Fruit fly (Drosophila melanogaster) whole organism, prepupa: ENCODE results near the gene CG4768.

Experiments
- Blimp-1 ChIP-seq: fragments of 200-800 bp; sonication (Bioruptor generic); optimal IDR thresholded peaks from 3 replicates; lab custom pipeline; 2017; ENCODE audit warnings: missing biosample characterization, missing genetic modification characterization, mild to moderate bottlenecking, moderate library complexity, missing genetic modification reagents
- CG10631 ChIP-seq: fragments of 200-800 bp; sonication (Bioruptor generic); optimal IDR thresholded peaks from 2 replicates; lab custom pipeline; 2016; ENCODE audit warnings: missing biosample characterization, missing genetic modification characterization
- CG10669 ChIP-seq: fragments of 200-800 bp; sonication (Bioruptor generic); optimal IDR thresholded peaks from 3 replicates; lab custom pipeline; 2018; ENCODE audit warnings: missing biosample characterization, mild to moderate bottlenecking, missing genetic modification characterization, moderate library complexity
- CG11294 ChIP-seq: fragments of 200-800 bp; sonication (Bioruptor generic); IDR thresholded peaks from 2 replicates; pipeline ENCODE4 v1.3.6; 2022; ENCODE audit warnings: missing biosample characterization, missing genetic modification characterization
- CG11762 ChIP-seq: fragments of 200-800 bp; sonication (Bioruptor generic); optimal IDR thresholded peaks from 3 replicates; lab custom pipeline; 2016; ENCODE audit warnings: missing biosample characterization, missing genetic modification characterization; ENCODE audit not compliant: insufficient read depth
- CG11902 ChIP-seq: fragments of 200-800 bp; sonication (Bioruptor generic); optimal IDR thresholded peaks from 3 replicates; lab custom pipeline; 2016; ENCODE audit warnings: missing biosample characterization, missing genetic modification characterization
- CG1621 ChIP-seq: fragments of 200-800 bp; sonication (Bioruptor generic); optimal IDR thresholded peaks from 3 replicates; lab custom pipeline; 2018; ENCODE audit warnings: missing biosample characterization, mild to moderate bottlenecking, missing genetic modification characterization
- CG3032 ChIP-seq: fragments of 200-800 bp; optimal IDR thresholded peaks from 2 replicates; lab custom pipeline; 2019; ENCODE audit warnings: missing biosample characterization, mild to moderate bottlenecking, missing genetic modification characterization, moderate library complexity
- CG31627 ChIP-seq: fragments of 200-800 bp; sonication (Bioruptor generic); optimal IDR thresholded peaks from 3 replicates; lab custom pipeline; 2016; ENCODE audit warnings: missing biosample characterization, missing genetic modification characterization
- CG32006 ChIP-seq: fragments of 200-800 bp; sonication (Bioruptor generic); optimal IDR thresholded peaks from 3 replicates; lab custom pipeline; 2017; ENCODE audit warnings: missing biosample characterization, mild to moderate bottlenecking, missing genetic modification characterization
- CG34406 ChIP-seq: fragments of 200-800 bp; sonication (Bioruptor generic); optimal IDR thresholded peaks from 3 replicates; lab custom pipeline; 2016; ENCODE audit warnings: missing biosample characterization, missing genetic modification characterization
- CG3919 ChIP-seq: fragments of 200-800 bp; sonication (Bioruptor generic); optimal IDR thresholded peaks from 3 replicates; lab custom pipeline; 2016; ENCODE audit warnings: missing biosample characterization, missing genetic modification characterization
- CG6163 ChIP-seq: fragments of 200-800 bp; sonication (Bioruptor generic); IDR thresholded peaks from 3 replicates; pipeline ENCODE4 v1.3.6; 2022; ENCODE audit warnings: missing biosample characterization, missing genetic modification characterization
- CG6276 ChIP-seq: fragments of 200-800 bp; sonication (Bioruptor generic); optimal IDR thresholded peaks from 2 replicates; lab custom pipeline; 2017; ENCODE audit warnings: missing biosample characterization, mild to moderate bottlenecking, missing genetic modification characterization
- CG6792 ChIP-seq: fragments of 200-800 bp; sonication (Bioruptor generic); optimal IDR thresholded peaks from 3 replicates; lab custom pipeline; 2016; ENCODE audit warnings: missing biosample characterization, missing genetic modification characterization
- CG6808 ChIP-seq: fragments of 200-800 bp; sonication (Bioruptor generic); optimal IDR thresholded peaks from 3 replicates; lab custom pipeline; 2017; ENCODE audit warnings: missing biosample characterization, missing genetic modification characterization, mild to moderate bottlenecking, moderate library complexity, missing genetic modification reagents
- CG6854 ChIP-seq: fragments of 200-800 bp; sonication (Bioruptor generic); optimal IDR thresholded peaks from 2 replicates; lab custom pipeline; 2017; ENCODE audit warnings: missing biosample characterization, mild to moderate bottlenecking, missing genetic modification characterization
- CG7368 ChIP-seq: fragments of 200-800 bp; sonication (Bioruptor generic); optimal IDR thresholded peaks from 3 replicates; lab custom pipeline; 2016; ENCODE audit warnings: missing biosample characterization, missing genetic modification characterization
- CG8119 ChIP-seq: fragments of 200-800 bp; sonication (Bioruptor generic); IDR thresholded peaks from 3 replicates; pipeline ENCODE4 v1.3.6; 2022; ENCODE audit warnings: missing biosample characterization, missing genetic modification characterization
- CG8319 ChIP-seq: fragments of 200-800 bp; sonication (Bioruptor generic); optimal IDR thresholded peaks from 3 replicates; lab custom pipeline; 2016; ENCODE audit warnings: missing biosample characterization, missing genetic modification characterization
- Eip75B ChIP-seq: fragments of 200-800 bp; sonication (Bioruptor generic); optimal IDR thresholded peaks from 3 replicates; lab custom pipeline; 2016; ENCODE audit warnings: missing biosample characterization, missing genetic modification characterization
- Eip78C ChIP-seq: fragments of 200-800 bp; sonication (Bioruptor generic); peaks from one replicate; lab custom pipeline; 2016; ENCODE audit warnings: missing biosample characterization, missing genetic modification characterization
- Eip93F ChIP-seq: fragments of 200-800 bp; sonication (Bioruptor generic); optimal IDR thresholded peaks from 2 replicates; lab custom pipeline; 2016; ENCODE audit warnings: missing biosample characterization, mild to moderate bottlenecking, missing genetic modification characterization
- Ets21C ChIP-seq: fragments of 200-800 bp; sonication (Bioruptor generic); optimal IDR thresholded peaks from 3 replicates; lab custom pipeline; 2016; ENCODE audit warnings: missing biosample characterization, missing genetic modification characterization
- Ets96B ChIP-seq: fragments of 200-800 bp; optimal IDR thresholded peaks from 2 replicates; lab custom pipeline; 2019; ENCODE audit warnings: missing biosample characterization, mild to moderate bottlenecking, missing genetic modification characterization, moderate library complexity
- Gug ChIP-seq: fragments of 200-800 bp; sonication (Bioruptor generic); IDR thresholded peaks from 2 replicates; pipeline ENCODE4 v1.3.6; 2022; ENCODE audit warnings: missing biosample characterization, missing genetic modification characterization
- Hr39 ChIP-seq: fragments of 200-800 bp; sonication (Bioruptor generic); optimal IDR thresholded peaks from 2 replicates; lab custom pipeline; 2016; ENCODE audit warnings: missing biosample characterization, missing genetic modification characterization
- Hr4 ChIP-seq: fragments of 200-800 bp; sonication (Bioruptor generic); optimal IDR thresholded peaks from 3 replicates; lab custom pipeline; 2016; ENCODE audit warnings: missing biosample characterization, missing genetic modification characterization
- Lpt ChIP-seq: fragments of 200-800 bp; sonication (Bioruptor generic); optimal IDR thresholded peaks from 3 replicates; lab custom pipeline; 2016; ENCODE audit warnings: missing biosample characterization, missing genetic modification characterization
- Sox102F ChIP-seq: fragments of 200-800 bp; sonication (Bioruptor generic); optimal IDR thresholded peaks from 2 replicates; lab custom pipeline; 2016; ENCODE audit warnings: missing biosample characterization, mild to moderate bottlenecking, missing genetic modification characterization
- Sox14 ChIP-seq: fragments of 200-800 bp; sonication (Bioruptor generic); optimal IDR thresholded peaks from 3 replicates; lab custom pipeline; 2016; ENCODE audit warnings: missing biosample characterization, missing genetic modification characterization
- acj6 ChIP-seq: fragments of 200-800 bp; sonication (Bioruptor generic); optimal IDR thresholded peaks from 3 replicates; lab custom pipeline; 2016; ENCODE audit warnings: missing biosample characterization, missing genetic modification characterization
- cyc ChIP-seq: fragments of 200-800 bp; sonication (Bioruptor generic); optimal IDR thresholded peaks from 3 replicates; lab custom pipeline; 2016; ENCODE audit warnings: missing biosample characterization, missing genetic modification characterization
- dac ChIP-seq: fragments of 200-800 bp; sonication (Bioruptor generic); optimal IDR thresholded peaks from 2 replicates; lab custom pipeline; 2017; ENCODE audit warnings: missing biosample characterization, mild to moderate bottlenecking, missing genetic modification characterization
- dsx ChIP-seq: fragments of 200-800 bp; optimal IDR thresholded peaks from 3 replicates; lab custom pipeline; 2019; ENCODE audit warnings: missing biosample characterization, mild to moderate bottlenecking, missing genetic modification characterization, moderate library complexity; ENCODE audit not compliant: poor library complexity, severe bottlenecking
- eg ChIP-seq: fragments of 200-800 bp; sonication (Bioruptor generic); IDR thresholded peaks from 3 replicates; pipeline ENCODE4 v1.3.6; 2022; ENCODE audit warnings: missing biosample characterization, missing genetic modification characterization
- esn ChIP-seq: fragments of 200-800 bp; sonication (Bioruptor generic); optimal IDR thresholded peaks from 2 replicates; lab custom pipeline; 2016; ENCODE audit warnings: missing biosample characterization, mild to moderate bottlenecking, missing genetic modification characterization, moderate library complexity
- fd59A ChIP-seq: fragments of 200-800 bp; sonication (Bioruptor generic); optimal IDR thresholded peaks from 2 replicates; lab custom pipeline; 2017; ENCODE audit warnings: missing biosample characterization, mild to moderate bottlenecking, missing genetic modification characterization, missing genetic modification reagents
- fd85E ChIP-seq: fragments of 200-800 bp; sonication (Bioruptor generic); optimal IDR thresholded peaks from 3 replicates; lab custom pipeline; 2016; ENCODE audit warnings: missing biosample characterization, missing genetic modification characterization
- fkh ChIP-seq: fragments of 200-800 bp; sonication (Bioruptor generic); optimal IDR thresholded peaks from 3 replicates; lab custom pipeline; 2017; ENCODE audit warnings: missing biosample characterization, mild to moderate bottlenecking, missing genetic modification characterization, moderate library complexity
- lz ChIP-seq: fragments of 200-800 bp; sonication (Bioruptor generic); optimal IDR thresholded peaks from 3 replicates; lab custom pipeline; 2016; ENCODE audit warnings: missing biosample characterization, missing genetic modification characterization
- net ChIP-seq: fragments of 200-800 bp; sonication (Bioruptor generic); optimal IDR thresholded peaks from 3 replicates; lab custom pipeline; 2016; ENCODE audit warnings: missing biosample characterization, missing genetic modification characterization
- pdm3 ChIP-seq: fragments of 200-800 bp; sonication (Bioruptor generic); optimal IDR thresholded peaks from 3 replicates; lab custom pipeline; 2016; ENCODE audit warnings: missing biosample characterization, missing genetic modification characterization
- salr ChIP-seq, 2 experiments: fragments of 200-800 bp; sonication (Bioruptor generic); optimal IDR thresholded peaks; 3 replicates each; lab custom pipeline; 2016 to 2018; ENCODE audit warnings: missing biosample characterization in 2 of 2, missing genetic modification characterization in 2 of 2, mild to moderate bottlenecking in 1 of 2
- spab ChIP-seq: fragments of 200-800 bp; sonication (Bioruptor generic); optimal IDR thresholded peaks from 2 replicates; lab custom pipeline; 2017; ENCODE audit warnings: missing biosample characterization, mild to moderate bottlenecking, missing genetic modification characterization, missing genetic modification reagents
- svp ChIP-seq: fragments of 200-800 bp; sonication (Bioruptor generic); peaks from one replicate; lab custom pipeline; 2016; ENCODE audit warnings: missing biosample characterization, missing genetic modification characterization
- topi ChIP-seq: fragments of 200-800 bp; sonication (Bioruptor generic); optimal IDR thresholded peaks from 3 replicates; lab custom pipeline; 2016; ENCODE audit warnings: missing biosample characterization, missing genetic modification characterization
- vri ChIP-seq: fragments of 200-800 bp; sonication (Bioruptor generic); optimal IDR thresholded peaks from 3 replicates; lab custom pipeline; 2016; ENCODE audit warnings: missing biosample characterization, mild to moderate bottlenecking, missing genetic modification characterization

Gene CG4768

dm6 chrX:16781055-16781454 is 10.9 kb upstream of the CG4768 start (continued):
- TF ChIP-seq Eip75B (GFP tag; lab: Kevin White, UChicago) (no peak), fd85E (no peak), CG6808 (no peak), Sox102F (no peak), Eip78C (peak; percentile 57), acj6 (no peak), fd59A (GFP tag; lab: Kevin White, UChicago) (no peak), Lpt (no peak), Sox14 (GFP tag; lab: Kevin White, UChicago) (no peak), svp (GFP tag; lab: Kevin White, UChicago) (no peak), CG32006 (peak; percentile 35)

dm6 chrX:16782175-16782916 is 9.6 kb upstream of the CG4768 start:
- TF ChIP-seq esn (GFP tag; lab: Kevin White, UChicago) (peak; percentile 7), lz (GFP tag; lab: Kevin White, UChicago) (no peak), vri (GFP tag; lab: Kevin White, UChicago) (no peak), eg (GFP tag; lab: Robert Waterston, UW) (peak; percentile 72), CG1621 (tag; lab: Kevin White, UChicago) (no peak), CG11294 (peak; percentile 43; the same call in 1 of the 2 replicates), CG11762 (peak; percentile 52), Sox14 (GFP tag; lab: Kevin White, UChicago) (peak; percentile 14), cyc (GFP tag; lab: Kevin White, UChicago) (peak; percentile 6), CG11902 (no peak), CG3032 (tag; lab: Kevin White, UChicago) (peak; percentile 5), CG10631 (peak; percentile 5), Hr4 (GFP tag; lab: Kevin White, UChicago) (peak; percentile 68), CG8319 (GFP tag; lab: Kevin White, UChicago) (no peak), CG10669 (GFP tag; lab: Kevin White, UChicago) (peak; percentile 22), fkh (GFP tag; lab: Kevin White, UChicago) (peak; percentile 55), Eip75B (GFP tag; lab: Kevin White, UChicago) (no peak), Sox102F (no peak), CG32006 (peak; percentile 64), fd85E (no peak), svp (GFP tag; lab: Kevin White, UChicago) (no peak), pdm3 (GFP tag; lab: Kevin White, UChicago) (peak; percentile 38), CG6854 (GFP tag; lab: Kevin White, UChicago) (no peak), CG34406 (GFP tag; lab: Kevin White, UChicago) (no peak), Ets21C (GFP tag; lab: Kevin White, UChicago) (no peak), acj6 (peak; percentile 50), CG6276 (GFP tag; lab: Kevin White, UChicago) (peak; percentile 19), Blimp-1 (GFP tag; lab: Kevin White, UChicago) (no peak), topi (no peak), CG7368 (GFP tag; lab: Kevin White, UChicago) (peak; percentile 20), net (peak; percentile 51), Eip78C (peak; percentile 76), Eip93F (GFP tag; lab: Kevin White, UChicago) (no peak), Ets96B (no peak), Hr39 (no peak), CG3919 (GFP tag; lab: Kevin White, UChicago) (peak; percentile 31), CG6792 (peak; percentile 20), CG6163 (peak; percentile 75), salr (GFP tag; optimal IDR thresholded peaks at IDR 0.05; lab: Kevin White, UChicago) (peak in 1 of 2 experiments; percentile 59), dac (GFP tag; lab: Kevin White, UChicago) (peak; percentile 18), CG8119 (GFP tag; lab: Robert Waterston, UW) (peak; percentile 65), CG31627 (GFP tag; lab: Kevin White, UChicago) (no peak), spab (GFP tag; lab: Kevin White, UChicago) (no peak), dsx (GFP tag; lab: Kevin White, UChicago) (no peak), Gug (GFP tag; lab: Robert Waterston, UW) (peak; percentile 53; the same call in 1 of the 2 replicates)
